Worm (Caenorhabditis elegans) whole organism, L3 larva: ENCODE data around the gene srh-149.
"Not testable (repeated sequence)": the region's sequence is repeated elsewhere in the genome, so short reads cannot be mapped to it uniquely, and the experiment has no call there.

ENCODE experiments used
- ZK546.5 ChIP-seq: sonication (generic microtip); optimal IDR thresholded peaks from 2 replicates; lab custom pipeline; 2017; ENCODE audit warnings: missing biosample characterization, missing genetic modification characterization
- aly-2 ChIP-seq: fragments of 150-350 bp; optimal IDR thresholded peaks from 2 replicates; lab custom pipeline; 2014; ENCODE audit warnings: missing biosample characterization, missing genetic modification characterization
- ceh-16 ChIP-seq: sonication (generic microtip); optimal IDR thresholded peaks from 2 replicates; lab custom pipeline; 2017; ENCODE audit warnings: missing biosample characterization, missing genetic modification characterization
- ceh-9 ChIP-seq: sonication (generic microtip); optimal IDR thresholded peaks from 2 replicates; lab custom pipeline; 2018; ENCODE audit warnings: missing biosample characterization, missing genetic modification characterization
- daf-12 ChIP-seq: fragments of 150-350 bp; optimal IDR thresholded peaks from 2 replicates; lab custom pipeline; 2014; ENCODE audit warnings: missing biosample characterization, missing genetic modification reagents, missing genetic modification characterization
- egl-27 ChIP-seq: sonication (generic microtip); optimal IDR thresholded peaks from 4 replicates; lab custom pipeline; 2017; ENCODE audit warnings: missing biosample characterization, missing genetic modification reagents, missing genetic modification characterization
- egl-5 ChIP-seq: fragments of 150-350 bp; optimal IDR thresholded peaks from 2 replicates; lab custom pipeline; 2017; ENCODE audit warnings: missing biosample characterization, missing genetic modification reagents, missing genetic modification characterization, inconsistent platforms
- elt-1 ChIP-seq: fragments of 150-350 bp; optimal IDR thresholded peaks from 2 replicates; lab custom pipeline; 2014; ENCODE audit warnings: missing biosample characterization, missing genetic modification characterization
- elt-2 ChIP-seq: sonication (generic microtip); optimal IDR thresholded peaks from 2 replicates; lab custom pipeline; 2016; ENCODE audit warnings: missing genetic modification reagents, mild to moderate bottlenecking, missing genetic modification characterization, missing compliant biosample characterization
- eor-1 ChIP-seq, 2 experiments: fragments of 150-350 bp; optimal IDR thresholded peaks; 2 replicates each; lab custom pipeline; 2014 to 2018; ENCODE audit warnings: missing biosample characterization in 2 of 2, missing genetic modification characterization in 2 of 2
- fkh-10 ChIP-seq: sonication (generic microtip); optimal IDR thresholded peaks from 2 replicates; lab custom pipeline; 2017; ENCODE audit warnings: missing biosample characterization, missing genetic modification reagents, missing genetic modification characterization
- fos-1 ChIP-seq: fragments of 150-350 bp; optimal IDR thresholded peaks from 2 replicates; lab custom pipeline; 2014; ENCODE audit warnings: missing biosample characterization, missing genetic modification characterization
- lin-15B ChIP-seq: fragments of 150-350 bp; optimal IDR thresholded peaks from 2 replicates; lab custom pipeline; 2014; ENCODE audit warnings: missing biosample characterization, missing genetic modification characterization
- lin-39 ChIP-seq: fragments of 150-350 bp; optimal IDR thresholded peaks from 2 replicates; lab custom pipeline; 2018; ENCODE audit warnings: missing biosample characterization, missing genetic modification reagents, missing genetic modification characterization
- lsy-12 ChIP-seq: sonication (generic microtip); optimal IDR thresholded peaks from 2 replicates; lab custom pipeline; 2016; ENCODE audit warnings: mild to moderate bottlenecking, missing genetic modification characterization, missing compliant biosample characterization
- mdl-1 ChIP-seq: fragments of 150-350 bp; optimal IDR thresholded peaks from 2 replicates; lab custom pipeline; 2014; ENCODE audit warnings: missing biosample characterization, missing genetic modification characterization
- nhr-11 ChIP-seq: fragments of 150-350 bp; optimal IDR thresholded peaks from 2 replicates; lab custom pipeline; 2014; ENCODE audit warnings: missing biosample characterization, missing genetic modification characterization
- nhr-12 ChIP-seq: fragments of 150-350 bp; optimal IDR thresholded peaks from 2 replicates; lab custom pipeline; 2014; ENCODE audit warnings: missing biosample characterization, missing genetic modification characterization
- nhr-23 ChIP-seq: fragments of 150-350 bp; optimal IDR thresholded peaks from 2 replicates; lab custom pipeline; 2014; ENCODE audit warnings: missing biosample characterization, missing genetic modification reagents, missing genetic modification characterization
- nhr-237 ChIP-seq: fragments of 150-350 bp; optimal IDR thresholded peaks from 2 replicates; lab custom pipeline; 2014; ENCODE audit warnings: missing biosample characterization, missing genetic modification characterization
- nhr-25 ChIP-seq: sonication (generic microtip); optimal IDR thresholded peaks from 2 replicates; lab custom pipeline; 2017; ENCODE audit warnings: missing biosample characterization, missing genetic modification characterization
- nhr-28 ChIP-seq: fragments of 150-350 bp; optimal IDR thresholded peaks from 2 replicates; lab custom pipeline; 2014; ENCODE audit warnings: missing biosample characterization, missing genetic modification characterization
- nhr-77 ChIP-seq: fragments of 150-350 bp; optimal IDR thresholded peaks from 2 replicates; lab custom pipeline; 2014; ENCODE audit warnings: missing biosample characterization, missing genetic modification characterization
- pha-4 ChIP-seq: fragments of 150-350 bp; optimal IDR thresholded peaks from 2 replicates; lab custom pipeline; 2014; ENCODE audit warnings: missing biosample characterization, missing genetic modification reagents, missing genetic modification characterization
- pqm-1 ChIP-seq: fragments of 150-350 bp; optimal IDR thresholded peaks from 2 replicates; lab custom pipeline; 2017; ENCODE audit warnings: missing biosample characterization, missing genetic modification characterization, inconsistent platforms
- sea-2 ChIP-seq: fragments of 150-350 bp; sonication (generic microtip); optimal IDR thresholded peaks from 4 replicates; lab custom pipeline; 2014; ENCODE audit warnings: missing biosample characterization, missing genetic modification reagents, missing genetic modification characterization
- snpc-4 ChIP-seq: fragments of 150-350 bp; optimal IDR thresholded peaks from 2 replicates; lab custom pipeline; 2014; ENCODE audit warnings: missing biosample characterization, missing genetic modification characterization
- tbx-2 ChIP-seq: sonication (generic microtip); optimal IDR thresholded peaks from 2 replicates; lab custom pipeline; 2016; ENCODE audit warnings: mild to moderate bottlenecking, missing genetic modification characterization, missing compliant biosample characterization
- ztf-4 ChIP-seq: fragments of 150-350 bp; optimal IDR thresholded peaks from 2 replicates; lab custom pipeline; 2014; ENCODE audit warnings: missing biosample characterization, missing genetic modification characterization

srh-149 gene

DNA sequence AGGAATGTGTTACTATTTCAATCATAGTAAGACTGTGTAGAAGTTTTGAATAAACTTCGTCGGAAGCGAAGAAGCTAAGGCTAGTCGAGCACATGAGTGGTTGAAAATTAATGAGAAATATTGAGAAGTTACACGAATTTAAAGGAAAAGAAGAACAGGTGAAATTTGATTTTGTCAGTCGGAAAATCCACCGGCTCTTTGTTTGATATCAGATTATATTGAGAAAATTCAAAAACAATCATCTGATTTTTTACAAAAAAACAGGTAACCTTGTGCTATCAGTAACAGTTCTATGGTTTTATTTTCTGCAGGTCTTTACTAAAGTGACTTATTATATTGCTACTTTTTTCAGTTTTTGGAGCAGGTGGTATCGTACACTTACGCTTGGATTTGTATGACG lies 17.3 kb upstream of the srh-149 start, which contains the start of gene srh-148:
srh-148 (minus strand) TSS at position 101 of the 400 bp plus-strand sequence.
- TF ChIP-seq ZK546.5 (tag; lab: Kevin White, UChicago), result no peak
- TF ChIP-seq aly-2 (tag; lab: Kevin White, UChicago), result no peak
- no peak for TF ChIP-seq nhr-23
- no peak for TF ChIP-seq lin-39
- TF ChIP-seq eor-1 (tag; optimal IDR thresholded peaks at IDR 0.05; lab: Kevin White, UChicago), result no peak
- no peak for TF ChIP-seq egl-5 (tag; lab: Kevin White, UChicago)
- TF ChIP-seq pqm-1, result no peak
- TF ChIP-seq egl-27 (tag; lab: Kevin White, UChicago), result no peak
- no peak for TF ChIP-seq mdl-1 (tag; lab: Kevin White, UChicago)
- TF ChIP-seq ztf-4 (tag; lab: Kevin White, UChicago), result no peak

DNA sequence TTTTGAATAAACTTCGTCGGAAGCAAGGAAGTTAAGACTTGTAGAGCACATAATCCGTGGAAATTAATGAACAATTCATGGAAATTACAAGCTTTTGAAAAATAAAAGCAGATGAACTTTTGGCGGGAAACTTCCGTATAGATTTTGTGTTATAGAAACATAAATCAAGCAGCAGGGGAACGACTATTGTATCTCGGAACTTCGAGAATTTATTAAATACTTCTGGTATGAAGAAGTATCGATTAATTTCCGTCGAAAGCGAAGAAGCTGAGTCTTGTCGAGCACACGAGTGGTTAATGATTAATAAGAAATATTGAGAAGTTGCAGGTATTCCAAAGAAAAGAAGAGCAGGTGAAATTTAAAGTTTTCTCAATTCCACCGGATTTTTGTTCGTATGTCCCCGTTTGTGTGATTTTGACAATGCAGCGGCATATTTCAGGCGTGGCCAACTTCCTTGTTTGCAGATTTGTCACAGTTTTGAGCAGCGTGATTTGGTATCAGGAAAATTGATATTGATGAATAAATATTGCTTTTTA lies 9.3 kb upstream of the srh-149 start, which contains the start of gene srh-147:
srh-147 (minus strand) TSS at position 51 of the 536 bp plus-strand sequence.
- TF ChIP-seq sea-2; lin-15B (tag; lab: Kevin White, UChicago); daf-12 (tag; lab: Kevin White, UChicago): not testable (repeated sequence)

ce11 chrV:15833622-15834021 lies 7.4 kb downstream of the srh-149 start, which contains the start of gene srbc-54:
Gene srbc-54 (minus strand): TSS chrV:15833722.
- TF ChIP-seq snpc-4 (no peak), nhr-12 (no peak), pha-4 (tag; lab: Kevin White, UChicago) (no peak), lin-15B (tag; lab: Kevin White, UChicago) (no peak), elt-2 (no peak), nhr-77 (tag; lab: Kevin White, UChicago) (no peak), lsy-12 (tag; lab: Kevin White, UChicago) (no peak), fos-1 (tag; lab: Kevin White, UChicago) (no peak), nhr-237 (tag; lab: Kevin White, UChicago) (no peak)

DNA sequence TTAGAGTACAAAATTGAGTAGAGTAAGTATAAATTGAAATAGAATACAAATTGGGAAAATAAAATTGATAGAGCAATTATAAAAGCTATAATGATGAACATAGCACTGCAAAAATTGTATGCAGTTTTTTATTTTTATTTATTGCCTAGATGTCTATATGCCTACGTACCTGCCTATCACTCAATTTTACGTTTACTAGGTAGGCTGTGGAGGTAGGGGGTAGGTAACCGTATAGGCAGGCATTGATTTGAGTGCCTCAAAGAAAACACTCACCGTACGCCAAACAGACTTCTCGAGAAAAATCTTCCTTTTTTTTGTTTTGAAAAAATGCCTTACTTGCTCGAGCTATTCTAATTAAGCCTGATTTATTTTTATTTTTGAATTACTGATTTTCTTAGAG lies 9.4 kb downstream of the srh-149 start, which contains the start of gene srbc-56:
srbc-56 (minus strand) TSS at position 101 of the 400 bp plus-strand sequence.
- TF ChIP-seq egl-5 (tag; lab: Kevin White, UChicago) (no peak), tbx-2 (tag; lab: Kevin White, UChicago) (no peak)

DNA sequence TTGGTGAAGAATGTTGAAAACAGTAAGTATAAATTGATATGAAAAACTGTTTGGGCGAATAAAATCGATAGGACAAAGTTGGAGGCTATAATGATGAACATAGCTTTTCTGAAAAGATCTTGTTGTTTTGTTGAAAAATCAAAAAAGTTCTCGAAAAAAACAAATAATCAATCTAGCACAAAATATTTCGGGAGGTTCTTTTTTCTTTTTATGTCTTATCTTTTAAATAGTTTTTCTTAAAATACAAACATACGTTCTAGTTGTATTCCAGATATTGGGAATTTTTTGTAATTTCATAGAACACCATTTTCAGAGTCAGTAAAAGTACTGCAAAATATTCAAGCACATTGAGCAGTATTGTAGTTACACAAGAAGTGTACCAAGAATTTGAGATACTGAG lies 11.1 kb downstream of the srh-149 start, which contains the start of gene srbc-55:
srbc-55 (minus strand) TSS at position 101 of the 400 bp plus-strand sequence.
- TF ChIP-seq ceh-16 (tag; lab: Kevin White, UChicago) (no peak), nhr-11 (no peak), elt-1 (no peak), nhr-25 (tag; lab: Kevin White, UChicago) (no peak)

ce11 chrV:15826110-15826509 lies 14.9 kb downstream of the srh-149 start, which contains the start of gene srbc-51:
Gene srbc-51 (plus strand): TSS chrV:15826410.
- TF ChIP-seq nhr-28 (tag; lab: Kevin White, UChicago) (no peak), elt-2 (no peak), fkh-10 (no peak), ZK546.5 (tag; lab: Kevin White, UChicago) (no peak), ceh-9 (tag; lab: Kevin White, UChicago) (no peak)

- TF ChIP-seq nhr-237 (tag; lab: Kevin White, UChicago), result no peak
- no peak for TF ChIP-seq fos-1 (tag; lab: Kevin White, UChicago)
- TF ChIP-seq pha-4 (tag; lab: Kevin White, UChicago), result no peak
Measured at ce11 chrV:15824866-15825265, 16.1 kb downstream of the srh-149 start, which contains the start of gene srbc-50. Gene srbc-50 (minus strand): TSS chrV:15824966.
